Worm (Caenorhabditis elegans): ENCODE data around the gene mam-2.

The mam-2 gene

DNA sequence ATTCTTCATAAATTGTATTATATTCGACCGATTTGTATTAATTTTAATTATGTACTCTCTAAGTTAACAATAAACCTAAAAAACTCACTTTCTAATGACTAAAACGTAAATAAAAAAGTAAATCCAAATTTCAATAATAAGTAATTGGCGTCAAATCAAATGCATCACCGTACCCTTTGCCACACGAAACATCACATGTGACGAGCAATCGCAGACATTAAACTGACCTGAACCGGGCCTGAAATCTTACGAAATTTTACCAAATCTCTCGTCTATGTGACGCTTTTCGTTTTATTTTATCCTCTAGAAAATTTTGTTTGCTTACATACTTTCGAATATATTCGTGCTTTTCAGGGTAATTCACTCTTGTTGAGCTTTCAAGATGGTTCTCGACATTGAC lies 20.4 kb downstream of the mam-2 start, which contains the start of the genes C47E12.2 and sars-1:
C47E12.2 (minus strand) TSS at position 131 of the 400 bp plus-strand sequence.
sars-1 (plus strand) TSS at position 355 of the 400 bp plus-strand sequence.
- TF ChIP-seq klf-2 (GFP tag; conservative IDR thresholded peaks at IDR 0.05) (no peak), flt-1 (GFP tag; IDR thresholded peaks at IDR 0.05) (no peak), ref-1 (GFP tag; conservative IDR thresholded peaks at IDR 0.05) (no peak), T22C8.4 (GFP tag; IDR thresholded peaks at IDR 0.05) (no peak), ztf-29 (GFP tag; IDR thresholded peaks at IDR 0.05) (no peak), cog-1 (tag; optimal IDR thresholded peaks at IDR 0.05) (no peak), med-1 (GFP tag; optimal IDR thresholded peaks at IDR 0.05; ENCODE audit: insufficient read depth) (no peak), ztf-23 (GFP tag; IDR thresholded peaks at IDR 0.05) (no peak), tab-1 (GFP tag; IDR thresholded peaks at IDR 0.05) (no peak)

ce11 chrIV:10006792-10007191 lies 23.8 kb downstream of the mam-2 start, which contains the start of gene C47E12.13:
Gene C47E12.13 (minus strand): TSS chrIV:10006892.
- no peak for TF ChIP-seq T22C8.4 (GFP tag; IDR thresholded peaks at IDR 0.05)
- TF ChIP-seq ztf-23 (GFP tag; IDR thresholded peaks at IDR 0.05): no peak
- no peak for TF ChIP-seq flt-1 (GFP tag; IDR thresholded peaks at IDR 0.05)
- TF ChIP-seq cog-1 (tag; optimal IDR thresholded peaks at IDR 0.05): no peak
- no peak for TF ChIP-seq klf-2 (GFP tag; conservative IDR thresholded peaks at IDR 0.05)
- TF ChIP-seq ref-1 (GFP tag; conservative IDR thresholded peaks at IDR 0.05): no peak
- TF ChIP-seq tab-1 (GFP tag; IDR thresholded peaks at IDR 0.05): no peak
- TF ChIP-seq med-1 (GFP tag; optimal IDR thresholded peaks at IDR 0.05; ENCODE audit: insufficient read depth): no peak
- no peak for TF ChIP-seq ztf-29 (GFP tag; IDR thresholded peaks at IDR 0.05)

DNA sequence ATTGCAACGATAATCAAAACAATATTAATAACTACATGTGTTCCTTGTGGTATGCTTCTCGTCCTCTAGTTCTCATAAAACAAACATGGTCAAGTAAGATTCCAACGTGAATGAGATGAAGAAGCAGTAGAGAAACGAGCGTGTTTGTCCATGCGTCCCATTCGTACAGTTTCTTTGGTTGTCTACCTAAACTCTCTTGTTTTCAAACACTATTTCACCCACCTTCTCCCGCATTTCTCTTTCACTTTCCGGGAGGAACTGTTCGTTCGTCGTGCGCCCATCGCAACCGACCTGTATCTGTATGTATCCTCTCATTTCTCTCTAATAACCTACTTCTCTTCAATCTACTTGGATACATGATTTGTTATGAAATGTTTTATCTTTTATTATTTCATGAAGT lies 24.8 kb downstream of the mam-2 start:
- TF ChIP-seq med-1 (GFP tag; optimal IDR thresholded peaks at IDR 0.05; ENCODE audit: insufficient read depth) (no peak), flt-1 (GFP tag; IDR thresholded peaks at IDR 0.05) (no peak), klf-2 (GFP tag; conservative IDR thresholded peaks at IDR 0.05) (no peak), T22C8.4 (GFP tag; IDR thresholded peaks at IDR 0.05) (no peak), tab-1 (GFP tag; IDR thresholded peaks at IDR 0.05) (no peak), ztf-29 (GFP tag; IDR thresholded peaks at IDR 0.05) (no peak), ztf-23 (GFP tag; IDR thresholded peaks at IDR 0.05) (no peak), ref-1 (GFP tag; conservative IDR thresholded peaks at IDR 0.05) (no peak), cog-1 (tag; optimal IDR thresholded peaks at IDR 0.05) (no peak)

DNA sequence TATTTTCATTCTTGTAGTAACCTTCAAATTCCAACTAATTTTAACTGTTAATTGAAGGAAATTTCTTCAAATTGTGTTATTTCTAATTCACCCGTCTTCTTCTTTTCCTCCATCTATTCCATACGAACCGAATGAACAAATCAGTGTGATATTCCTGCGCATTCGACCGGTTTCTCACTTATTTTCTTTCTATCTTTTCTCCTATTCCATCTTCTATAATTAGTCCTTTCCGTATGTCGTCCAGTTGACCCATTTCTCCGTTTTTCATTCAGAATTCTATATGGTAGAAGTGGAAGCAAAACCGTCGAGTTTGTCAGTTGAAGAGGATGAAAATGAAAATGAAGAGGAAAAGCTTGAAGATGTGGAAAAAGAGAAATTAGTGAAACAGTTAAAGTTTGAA lies 26.5 kb downstream of the mam-2 start, which contains the start of gene magu-4:
magu-4 (plus strand) TSS at position 218 of the 400 bp plus-strand sequence.
- TF ChIP-seq klf-2 (GFP tag; conservative IDR thresholded peaks at IDR 0.05) (no peak), ref-1 (GFP tag; conservative IDR thresholded peaks at IDR 0.05) (no peak), T22C8.4 (GFP tag; IDR thresholded peaks at IDR 0.05) (no peak), med-1 (GFP tag; optimal IDR thresholded peaks at IDR 0.05; ENCODE audit: insufficient read depth) (no peak), tab-1 (GFP tag; IDR thresholded peaks at IDR 0.05) (no peak)

DNA sequence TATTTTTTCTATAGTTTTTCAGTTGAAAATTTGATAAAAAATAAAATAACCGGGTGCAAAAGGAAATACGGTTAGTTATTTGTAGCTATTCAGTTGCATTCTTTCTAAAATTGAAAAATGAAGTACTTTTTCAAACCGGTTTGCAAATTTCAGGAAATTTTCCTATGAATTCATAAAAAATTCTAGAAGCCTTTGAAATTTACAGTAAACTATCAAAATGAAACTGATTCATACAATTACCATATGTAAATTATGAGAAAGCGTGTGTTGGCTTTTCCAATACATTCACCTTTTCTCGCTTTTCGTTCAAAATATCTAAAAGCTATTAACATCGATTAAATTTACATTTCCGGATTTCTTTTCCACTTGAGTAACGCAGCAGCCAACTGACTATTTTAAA lies 34.0 kb downstream of the mam-2 start, which contains the start of gene ent-7:
ent-7 (plus strand) TSS at position 301 of the 400 bp plus-strand sequence.
- TF ChIP-seq klf-2 (GFP tag; conservative IDR thresholded peaks at IDR 0.05) (no peak), flt-1 (GFP tag; IDR thresholded peaks at IDR 0.05) (no peak), med-1 (GFP tag; optimal IDR thresholded peaks at IDR 0.05; ENCODE audit: insufficient read depth) (no peak), tab-1 (GFP tag; IDR thresholded peaks at IDR 0.05) (no peak), cog-1 (tag; optimal IDR thresholded peaks at IDR 0.05) (no peak), ref-1 (GFP tag; conservative IDR thresholded peaks at IDR 0.05) (no peak), T22C8.4 (GFP tag; IDR thresholded peaks at IDR 0.05) (no peak), ztf-29 (GFP tag; IDR thresholded peaks at IDR 0.05) (no peak), ztf-23 (GFP tag; IDR thresholded peaks at IDR 0.05) (no peak)

DNA sequence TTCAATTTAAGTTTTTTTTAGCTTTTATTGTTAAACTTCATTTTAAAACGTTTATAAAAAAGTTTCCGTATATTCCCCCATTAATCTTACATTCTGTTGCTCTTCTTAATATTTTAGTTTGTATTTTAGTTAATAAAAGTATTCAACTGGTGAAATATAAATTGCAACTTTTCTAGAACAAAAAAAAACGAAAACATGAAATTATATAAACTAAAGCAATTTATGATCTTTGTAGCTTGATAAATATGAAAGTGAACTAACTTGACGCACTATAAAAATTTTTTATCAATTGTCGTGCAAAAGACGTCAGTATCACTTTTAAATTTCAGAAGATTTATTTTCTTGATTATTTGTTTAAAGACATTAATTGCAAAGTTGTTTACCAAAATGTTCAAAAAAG lies 34.6 kb downstream of the mam-2 start, which contains the start of gene F44D12.2:
F44D12.2 (minus strand) TSS at position 101 of the 400 bp plus-strand sequence.
- no peak for TF ChIP-seq T22C8.4 (GFP tag; IDR thresholded peaks at IDR 0.05)
- TF ChIP-seq med-1 (GFP tag; optimal IDR thresholded peaks at IDR 0.05; ENCODE audit: insufficient read depth): no peak
- no peak for TF ChIP-seq klf-2 (GFP tag; conservative IDR thresholded peaks at IDR 0.05)
- no peak for TF ChIP-seq flt-1 (GFP tag; IDR thresholded peaks at IDR 0.05)
- no peak for TF ChIP-seq cog-1 (tag; optimal IDR thresholded peaks at IDR 0.05)
- TF ChIP-seq ztf-29 (GFP tag; IDR thresholded peaks at IDR 0.05): no peak
- no peak for TF ChIP-seq ref-1 (GFP tag; conservative IDR thresholded peaks at IDR 0.05)

- no peak for TF ChIP-seq tab-1 (GFP tag; IDR thresholded peaks at IDR 0.05)
Observed at ce11 chrIV:10021283-10021682, 38.3 kb downstream of the mam-2 start, which contains the start of gene F44D12.19. Gene F44D12.19 (plus strand): TSS chrIV:10021583.

ce11 chrIV:10022991-10023390 lies 40.0 kb downstream of the mam-2 start, which contains the start of gene F44D12.8:
Gene F44D12.8 (plus strand): TSS chrIV:10023291.
- TF ChIP-seq ztf-29 (GFP tag; IDR thresholded peaks at IDR 0.05): no peak
- TF ChIP-seq ref-1 (GFP tag; conservative IDR thresholded peaks at IDR 0.05): no peak
- TF ChIP-seq klf-2 (GFP tag; conservative IDR thresholded peaks at IDR 0.05): no peak
- TF ChIP-seq flt-1 (GFP tag; IDR thresholded peaks at IDR 0.05): no peak
- no peak for TF ChIP-seq tab-1 (GFP tag; IDR thresholded peaks at IDR 0.05)
- no peak for TF ChIP-seq T22C8.4 (GFP tag; IDR thresholded peaks at IDR 0.05)
- TF ChIP-seq med-1 (GFP tag; optimal IDR thresholded peaks at IDR 0.05; ENCODE audit: insufficient read depth): no peak
- no peak for TF ChIP-seq ztf-23 (GFP tag; IDR thresholded peaks at IDR 0.05)
- no peak for TF ChIP-seq cog-1 (tag; optimal IDR thresholded peaks at IDR 0.05)

DNA sequence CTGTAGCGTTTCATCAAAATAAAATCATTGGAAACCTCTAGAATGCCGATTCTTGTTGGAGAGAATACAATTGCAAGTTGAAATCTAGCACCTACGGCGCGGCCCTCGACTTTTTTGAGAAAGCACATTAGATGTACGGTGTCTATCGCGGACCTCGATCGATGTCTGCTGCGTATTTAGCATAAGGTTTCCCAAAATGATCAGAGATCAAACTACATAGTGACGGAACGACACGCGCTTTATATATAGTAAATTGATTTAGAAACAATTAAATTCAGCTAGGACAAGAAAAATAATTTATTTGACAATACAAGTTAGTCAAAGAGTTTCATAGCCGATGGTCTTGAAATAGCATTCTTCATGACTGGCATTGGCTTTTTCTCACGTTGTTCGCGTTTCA lies 43.1 kb downstream of the mam-2 start:
- no peak for TF ChIP-seq ztf-23 (GFP tag; IDR thresholded peaks at IDR 0.05)
- TF ChIP-seq flt-1 (GFP tag; IDR thresholded peaks at IDR 0.05): no peak
- no peak for TF ChIP-seq klf-2 (GFP tag; conservative IDR thresholded peaks at IDR 0.05)
- no peak for TF ChIP-seq med-1 (GFP tag; optimal IDR thresholded peaks at IDR 0.05; ENCODE audit: insufficient read depth)
- no peak for TF ChIP-seq cog-1 (tag; optimal IDR thresholded peaks at IDR 0.05)
- no peak for TF ChIP-seq T22C8.4 (GFP tag; IDR thresholded peaks at IDR 0.05)
- no peak for TF ChIP-seq tab-1 (GFP tag; IDR thresholded peaks at IDR 0.05)
- no peak for TF ChIP-seq ztf-29 (GFP tag; IDR thresholded peaks at IDR 0.05)
- no peak for TF ChIP-seq ref-1 (GFP tag; conservative IDR thresholded peaks at IDR 0.05)

DNA sequence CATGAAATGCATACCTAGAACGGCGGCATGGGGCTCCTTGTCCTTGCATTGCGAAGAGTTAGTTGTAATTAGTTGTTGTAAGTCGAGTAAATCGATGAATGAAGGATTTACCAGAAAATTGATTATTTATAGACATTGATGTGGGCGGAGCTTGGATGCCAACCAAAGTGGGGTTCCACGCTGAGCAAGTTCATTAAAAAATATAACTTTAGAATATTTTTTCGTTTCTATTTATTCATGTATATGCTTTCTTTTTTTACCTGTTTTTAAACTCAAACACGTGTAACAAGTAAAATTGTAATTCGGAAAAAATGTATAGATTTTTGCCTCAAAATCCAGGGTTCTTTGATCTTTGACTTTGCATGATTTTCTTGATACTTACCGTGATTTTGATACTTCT lies 44.6 kb downstream of the mam-2 start, which contains the start of gene gipc-2:
gipc-2 (minus strand) TSS at position 101 of the 400 bp plus-strand sequence.
- TF ChIP-seq ztf-29 (GFP tag; IDR thresholded peaks at IDR 0.05) (no peak), ref-1 (GFP tag; conservative IDR thresholded peaks at IDR 0.05) (no peak), T22C8.4 (GFP tag; IDR thresholded peaks at IDR 0.05) (no peak), tab-1 (GFP tag; IDR thresholded peaks at IDR 0.05) (no peak)

All from whole organism, midembryonic.